Fruit fly (Drosophila melanogaster): ENCODE data around the gene CG11882.

DNA sequence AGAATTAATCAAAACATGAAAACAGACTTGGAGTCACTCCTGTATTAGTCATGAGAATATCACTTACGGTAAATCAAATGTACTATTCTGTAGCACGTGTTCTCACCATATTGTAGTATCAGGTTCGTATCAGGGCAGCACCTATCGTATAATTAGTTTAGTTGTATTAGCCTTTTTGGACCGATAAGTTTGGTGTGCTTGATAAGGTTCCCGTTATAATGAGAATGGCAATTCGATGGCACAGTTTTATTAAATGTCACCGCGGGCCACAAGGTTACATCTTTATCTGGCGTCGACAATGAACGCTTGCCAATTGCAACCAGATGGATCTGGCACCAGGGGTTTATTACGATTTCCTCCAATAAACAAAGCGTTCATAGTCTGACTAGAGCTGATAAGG is 10.7 kb upstream of the CG11882 start:
- no peak for TF ChIP-seq CG8478 (optimal IDR thresholded peaks at IDR 0.05)
- no peak for TF ChIP-seq CTCF (optimal IDR thresholded peaks at IDR 0.05)
